Fruit fly (Drosophila melanogaster): ENCODE data around the gene CG42537.

Gene CG42537

dm6 chr3R:6416242-6416641 lies 38.6 kb downstream of the CG42537 start (continued):
- TF ChIP-seq CG6854 (GFP tag; optimal IDR thresholded peaks at IDR 0.05) (peak; percentile 86), sim (GFP tag; IDR thresholded peaks at IDR 0.05) (no peak), Nf-YA (GFP tag; IDR thresholded peaks at IDR 0.05) (peak; percentile 64; the same call in 1 of the 2 replicates), pum (GFP tag; optimal IDR thresholded peaks at IDR 0.05) (peak; percentile 51), zen (tag; optimal IDR thresholded peaks at IDR 0.05) (peak; percentile 16), NFAT (GFP tag; IDR thresholded peaks at IDR 0.05) (peak; percentile 63), oc (tag; optimal IDR thresholded peaks at IDR 0.05) (peak; percentile 3), CG11723 (GFP tag; optimal IDR thresholded peaks at IDR 0.05) (peak; percentile 35), ci (GFP tag; IDR thresholded peaks at IDR 0.05) (peak; percentile 88), nerfin-2 (GFP tag; IDR thresholded peaks at IDR 0.05; ENCODE audit: partially characterized antibody) (no peak), ken (GFP tag; IDR thresholded peaks at IDR 0.05) (peak; percentile 73; the same call in 2 of the 3 replicates), tgo (GFP tag; IDR thresholded peaks at IDR 0.05) (peak; percentile 83), zen2 (GFP tag; IDR thresholded peaks at IDR 0.05; ENCODE audit: partially characterized antibody) (no peak), CG18476 (GFP tag; optimal IDR thresholded peaks at IDR 0.05) (peak; percentile 57), CG1024 (GFP tag; IDR thresholded peaks at IDR 0.05) (peak; percentile 57; the same call in 1 of the 2 replicates), ato (GFP tag; IDR thresholded peaks at IDR 0.05; ENCODE audit: partially characterized antibody) (no peak), mam (GFP tag; optimal IDR thresholded peaks at IDR 0.05) (peak; percentile 75), CG6272 (GFP tag; IDR thresholded peaks at IDR 0.05) (0 out of 2 replicates have a peak, but pooled peaks have one; percentile 37), CG5245 (GFP tag; optimal IDR thresholded peaks at IDR 0.05) (peak; percentile 25), disco-r (GFP tag; optimal IDR thresholded peaks at IDR 0.05) (peak; percentile 35), vvl (GFP tag; IDR thresholded peaks at IDR 0.05) (peak; percentile 87), schlank (tag; optimal IDR thresholded peaks at IDR 0.05) (peak; percentile 83), seq (GFP tag; IDR thresholded peaks at IDR 0.05) (peak; percentile 77), lola (GFP tag; optimal IDR thresholded peaks at IDR 0.05) (peak in 1 of 3 experiments; percentile 5), odd (GFP tag; optimal IDR thresholded peaks at IDR 0.05) (peak; percentile 34), CG10366 (GFP tag; IDR thresholded peaks at IDR 0.05) (peak; percentile 81), CG4617 (GFP tag; optimal IDR thresholded peaks at IDR 0.05; ENCODE audit: borderline replicate concordance) (no peak), bsh (GFP tag; optimal IDR thresholded peaks at IDR 0.05) (peak in 1 of 2 experiments; percentile 63), corto (GFP tag; optimal IDR thresholded peaks at IDR 0.05) (no peak), CG3281 (GFP tag; optimal IDR thresholded peaks at IDR 0.05) (peak; percentile 87), CG32532 (GFP tag; IDR thresholded peaks at IDR 0.05) (peak; percentile 88), wor (GFP tag; IDR thresholded peaks at IDR 0.05) (peak; percentile 50), CG14710 (tag; optimal IDR thresholded peaks at IDR 0.05) (peak; percentile 16), Hr51 (GFP tag; optimal IDR thresholded peaks at IDR 0.05) (peak; percentile 50 to 72), bigmax (GFP tag; optimal IDR thresholded peaks at IDR 0.05) (no peak), p53 (GFP tag; optimal IDR thresholded peaks at IDR 0.05) (peak; percentile 4), emc (GFP tag; optimal IDR thresholded peaks at IDR 0.05) (peak; percentile 62), pnt (GFP tag; optimal IDR thresholded peaks at IDR 0.05) (peak; percentile 70), chn (GFP tag; optimal IDR thresholded peaks at IDR 0.05) (peak; percentile 67), ranshi (GFP tag; IDR thresholded peaks at IDR 0.05) (peak; percentile 84), CG10431 (GFP tag; optimal IDR thresholded peaks at IDR 0.05) (no peak), so (GFP tag; IDR thresholded peaks at IDR 0.05) (peak; percentile 66; the same call in 1 of the 3 replicates), dpn (GFP tag; optimal IDR thresholded peaks at IDR 0.05) (peak; percentile 77 to 78), CG10654 (GFP tag; optimal IDR thresholded peaks at IDR 0.05) (peak; percentile 71), CG8924 (tag; optimal IDR thresholded peaks at IDR 0.05) (peak; percentile 70), CG14014 (GFP tag; IDR thresholded peaks at IDR 0.05) (peak; percentile 87), Mad (GFP tag; optimal IDR thresholded peaks at IDR 0.05) (peak; percentile 63), Chrac-16 (GFP tag; optimal IDR thresholded peaks at IDR 0.05) (peak; percentile 48), cad (GFP tag; optimal IDR thresholded peaks at IDR 0.05) (no peak), chif (GFP tag; optimal IDR thresholded peaks at IDR 0.05) (peak; percentile 29 to 35), h (optimal IDR thresholded peaks at IDR 0.05) (no peak)

All from whole organism, embryonic.